Fruit fly (Drosophila melanogaster) whole organism, larva: Measurements from ENCODE around the gene CG12783.

Experiments used
- noc ChIP-seq: fragments of 200-800 bp; sonication (Bioruptor generic); optimal IDR thresholded peaks from 3 replicates; lab custom pipeline; 2019; ENCODE audit warnings: missing biosample characterization, mild to moderate bottlenecking, missing genetic modification characterization, moderate library complexity

Gene CG12783

DNA sequence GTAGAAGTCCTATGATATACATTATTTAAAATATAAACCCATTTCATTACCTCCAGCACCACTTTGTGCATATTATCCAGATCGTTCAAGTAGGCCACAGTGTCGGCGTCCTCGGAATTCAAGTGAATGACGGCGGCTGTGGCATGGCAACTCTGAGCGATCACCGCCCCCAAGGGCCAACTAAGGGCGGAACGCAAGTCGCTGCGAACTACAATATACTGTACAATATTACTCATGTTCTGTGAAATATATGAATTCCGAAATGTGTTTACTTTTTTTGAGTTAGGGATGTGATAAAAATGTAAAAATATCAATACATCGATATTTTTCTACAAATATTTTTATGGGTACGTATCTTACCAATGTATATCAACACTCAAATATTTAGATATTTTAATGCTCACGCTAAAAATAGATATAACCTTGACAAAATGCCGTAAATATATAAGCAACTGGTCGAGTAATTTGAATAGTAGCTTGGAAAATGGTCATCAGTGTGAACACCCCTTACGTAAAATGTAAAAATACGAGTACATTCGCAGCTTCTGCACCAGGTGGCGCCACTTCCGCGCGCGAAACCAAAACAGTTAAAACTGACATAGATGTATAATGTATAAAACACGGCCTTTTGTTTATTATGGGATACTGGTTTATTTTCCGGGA lies 39.6 kb downstream of the CG12783 start, which contains the start of gene CG14903:
Gene CG14903, minus strand, starts transcription at position 270 of the 663 bp plus-strand sequence.
- TF ChIP-seq noc (tag; lab: Kevin White, UChicago) = no peak

dm6 chr3R:16571215-16571614 lies 42.0 kb downstream of the CG12783 start, which contains the start of gene CG14891:
CG14891 (plus strand) TSS chr3R:16571515.
- TF ChIP-seq noc (tag; lab: Kevin White, UChicago) = no peak

- TF ChIP-seq noc (tag; lab: Kevin White, UChicago) = no peak
These were observed 42.7 kb downstream of the CG12783 start for dm6 chr3R:16570484-16570883.

- TF ChIP-seq noc (tag; lab: Kevin White, UChicago) = no peak
These were observed 43.9 kb downstream of the CG12783 start for dm6 chr3R:16569338-16569737.

DNA sequence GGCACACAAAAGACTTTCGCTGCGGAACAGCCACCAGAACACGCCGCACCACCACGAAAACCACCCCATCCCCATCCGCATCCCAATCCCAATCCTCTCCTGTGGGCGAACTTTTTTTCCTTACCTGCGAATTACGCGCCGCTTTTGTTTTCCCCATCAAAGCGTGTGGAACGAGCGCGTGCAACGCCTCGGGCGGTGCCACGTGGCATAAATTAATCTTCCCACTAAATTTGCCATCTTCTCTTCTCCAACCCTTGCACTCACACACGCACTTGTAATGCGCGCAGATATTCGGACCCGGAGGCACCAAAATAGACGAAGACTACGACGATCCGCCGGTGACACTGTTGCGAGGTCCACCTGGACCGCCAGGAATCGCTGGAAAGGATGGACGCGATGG lies 48.4 kb downstream of the CG12783 start:
- no peak for TF ChIP-seq noc (tag; lab: Kevin White, UChicago)
